Fruit fly (Drosophila melanogaster): ENCODE data around the gene Gr28a.

Gr28a gene

dm6 chr2L:7454112-7454511, at the start of gene Gr28a:
TSS of gene Gr28a (minus strand) at chr2L:7454212.
- TF ChIP-seq OdsH (GFP tag; optimal IDR thresholded peaks at IDR 0.05) (no peak), GATAd (GFP tag; optimal IDR thresholded peaks at IDR 0.05) (no peak), N (GFP tag; optimal IDR thresholded peaks at IDR 0.05) (no peak), tai (GFP tag; optimal IDR thresholded peaks at IDR 0.05) (no peak), pan (optimal IDR thresholded peaks at IDR 0.05) (no peak), sv (GFP tag; optimal IDR thresholded peaks at IDR 0.05) (no peak), Sp1 (GFP tag; optimal IDR thresholded peaks at IDR 0.05) (no peak), h (GFP tag; optimal IDR thresholded peaks at IDR 0.05) (no peak), Dif (GFP tag; optimal IDR thresholded peaks at IDR 0.05; ENCODE audit: partially characterized antibody) (no peak), Jra (GFP tag; optimal IDR thresholded peaks at IDR 0.05) (no peak)

dm6 chr2L:7503719-7504118, 49.7 kb upstream of the Gr28a start:
- no peak for TF ChIP-seq sage (GFP tag; optimal IDR thresholded peaks at IDR 0.05)
- TF ChIP-seq dmrt93B (GFP tag; optimal IDR thresholded peaks at IDR 0.05): no peak
- peak; percentile 70 for TF ChIP-seq fru (GFP tag; optimal IDR thresholded peaks at IDR 0.05)
- no peak for TF ChIP-seq CrebA (GFP tag; optimal IDR thresholded peaks at IDR 0.05; ENCODE audit: borderline replicate concordance)
- TF ChIP-seq woc (GFP tag; optimal IDR thresholded peaks at IDR 0.05): peak; percentile 38
- no peak for TF ChIP-seq Vsx2 (GFP tag; optimal IDR thresholded peaks at IDR 0.05; ENCODE audit: partially characterized antibody)
- TF ChIP-seq HLH106 (tag; optimal IDR thresholded peaks at IDR 0.05): peak; percentile 24
- peak; percentile 63 for TF ChIP-seq ey (GFP tag; optimal IDR thresholded peaks at IDR 0.05)
- no peak for TF ChIP-seq sv (GFP tag; optimal IDR thresholded peaks at IDR 0.05)
- no peak for TF ChIP-seq Jra (GFP tag; optimal IDR thresholded peaks at IDR 0.05)
- TF ChIP-seq dsf (GFP tag; optimal IDR thresholded peaks at IDR 0.05; ENCODE audit: borderline replicate concordance): no peak
- no peak for TF ChIP-seq Abd-B (GFP tag; optimal IDR thresholded peaks at IDR 0.05)
- no peak for TF ChIP-seq Mio (GFP tag; optimal IDR thresholded peaks at IDR 0.05)
- peak; percentile 33 for TF ChIP-seq br (GFP tag; optimal IDR thresholded peaks at IDR 0.05)
- no peak for TF ChIP-seq Sp1 (GFP tag; optimal IDR thresholded peaks at IDR 0.05)
- no peak for TF ChIP-seq Dif (GFP tag; optimal IDR thresholded peaks at IDR 0.05; ENCODE audit: partially characterized antibody)
- no peak for TF ChIP-seq GATAd (GFP tag; optimal IDR thresholded peaks at IDR 0.05)
- TF ChIP-seq foxo (GFP tag; optimal IDR thresholded peaks at IDR 0.05): peak in 1 of 2 experiments; percentile 50
- no peak for TF ChIP-seq Hr83 (GFP tag; optimal IDR thresholded peaks at IDR 0.05; ENCODE audit: poor library complexity, severe bottlenecking)
- TF ChIP-seq pan (optimal IDR thresholded peaks at IDR 0.05): no peak
- no peak for TF ChIP-seq CG32264 (GFP tag; optimal IDR thresholded peaks at IDR 0.05)
- TF ChIP-seq brk (GFP tag; optimal IDR thresholded peaks at IDR 0.05): no peak
- TF ChIP-seq Myc (optimal IDR thresholded peaks at IDR 0.05): no peak
- TF ChIP-seq dl (GFP tag; optimal IDR thresholded peaks at IDR 0.05; ENCODE audit: insufficient read depth in 1 of 2, partially characterized antibody in 2 of 2): no peak
- TF ChIP-seq Dfd (GFP tag; optimal IDR thresholded peaks at IDR 0.05): no peak
- peak; percentile 61 for TF ChIP-seq h (GFP tag; optimal IDR thresholded peaks at IDR 0.05)
- TF ChIP-seq Hnf4 (GFP tag; optimal IDR thresholded peaks at IDR 0.05): no peak
- no peak for TF ChIP-seq N (GFP tag; optimal IDR thresholded peaks at IDR 0.05)
- no peak for TF ChIP-seq usp (GFP tag; optimal IDR thresholded peaks at IDR 0.05)
- TF ChIP-seq tai (GFP tag; optimal IDR thresholded peaks at IDR 0.05): no peak
- TF ChIP-seq psq (GFP tag; optimal IDR thresholded peaks at IDR 0.05): peak; percentile 50
- TF ChIP-seq jim (GFP tag; optimal IDR thresholded peaks at IDR 0.05): no peak
- TF ChIP-seq lola (GFP tag; optimal IDR thresholded peaks at IDR 0.05): no peak
- TF ChIP-seq Hr78 (GFP tag; optimal IDR thresholded peaks at IDR 0.05): no peak
- TF ChIP-seq rgr (GFP tag; optimal IDR thresholded peaks at IDR 0.05): peak; percentile 39
- no peak for TF ChIP-seq Rel (GFP tag; optimal IDR thresholded peaks at IDR 0.05)
- TF ChIP-seq Rel (tag; optimal IDR thresholded peaks at IDR 0.05): no peak
- no peak for TF ChIP-seq CG9705 (GFP tag; optimal IDR thresholded peaks at IDR 0.05)
- peak; percentile 12 for TF ChIP-seq OdsH (GFP tag; optimal IDR thresholded peaks at IDR 0.05)

dm6 chr2L:7501743-7502142, 47.7 kb upstream of the Gr28a start:
- TF ChIP-seq br (GFP tag; optimal IDR thresholded peaks at IDR 0.05) (no peak), ey (GFP tag; optimal IDR thresholded peaks at IDR 0.05) (no peak), dsf (GFP tag; optimal IDR thresholded peaks at IDR 0.05; ENCODE audit: borderline replicate concordance) (no peak), Hnf4 (GFP tag; optimal IDR thresholded peaks at IDR 0.05) (no peak), CG32264 (GFP tag; optimal IDR thresholded peaks at IDR 0.05) (no peak), woc (GFP tag; optimal IDR thresholded peaks at IDR 0.05) (no peak)
